Fruit fly (Drosophila melanogaster): ENCODE measurements around the gene klar.

- no peak for TF ChIP-seq Gug (GFP tag; IDR thresholded peaks at IDR 0.05)
- no peak for TF ChIP-seq net (GFP tag; optimal IDR thresholded peaks at IDR 0.05)
- no peak for TF ChIP-seq spab (GFP tag; optimal IDR thresholded peaks at IDR 0.05)
- TF ChIP-seq CG3919 (GFP tag; optimal IDR thresholded peaks at IDR 0.05): no peak
- no peak for TF ChIP-seq Ets96B (tag; optimal IDR thresholded peaks at IDR 0.05)
- no peak for TF ChIP-seq CG3032 (tag; optimal IDR thresholded peaks at IDR 0.05)
- no peak for TF ChIP-seq CG34406 (GFP tag; optimal IDR thresholded peaks at IDR 0.05)
Measured at dm6 chr3L:565561-565960, 25.1 kb upstream of the klar start.

All from whole organism, prepupa.